Fruit fly (Drosophila melanogaster): ENCODE measurements around the gene La.
A peak's percentile ranks its signal among the peaks of the same experiment; 100 is the strongest.

The La gene

dm6 chr2L:20341211-20341998, 8.4 kb downstream of the La start (continued):
- TF ChIP-seq CG11504 (tag; optimal IDR thresholded peaks at IDR 0.05): peak; percentile 12
- no peak for TF ChIP-seq Meics (GFP tag; optimal IDR thresholded peaks at IDR 0.05)
- TF ChIP-seq caup (GFP tag; optimal IDR thresholded peaks at IDR 0.05; ENCODE audit: severe bottlenecking): no peak
- no peak for TF ChIP-seq HLH3B (GFP tag; IDR thresholded peaks at IDR 0.05)
- TF ChIP-seq CG11093 (GFP tag; IDR thresholded peaks at IDR 0.05): no peak
- TF ChIP-seq CG1792 (GFP tag; optimal IDR thresholded peaks at IDR 0.05): no peak
- no peak for TF ChIP-seq CG7745 (tag; optimal IDR thresholded peaks at IDR 0.05)
- TF ChIP-seq Aef1 (GFP tag; IDR thresholded peaks at IDR 0.05): no peak
- TF ChIP-seq Oaz (GFP tag; IDR thresholded peaks at IDR 0.05): no peak
- TF ChIP-seq sima (GFP tag; optimal IDR thresholded peaks at IDR 0.05): no peak
- TF ChIP-seq bbx (GFP tag; IDR thresholded peaks at IDR 0.05; ENCODE audit: partially characterized antibody): peak; percentile 18; the same call in 1 of the 2 replicates
- no peak for TF ChIP-seq Sry-δ (GFP tag; optimal IDR thresholded peaks at IDR 0.05)
- TF ChIP-seq Oli (tag; optimal IDR thresholded peaks at IDR 0.05): no peak
- TF ChIP-seq fru (optimal IDR thresholded peaks at IDR 0.05): no peak
- TF ChIP-seq CG9437 (GFP tag; optimal IDR thresholded peaks at IDR 0.05): no peak
- peak; percentile 38 for TF ChIP-seq exex (tag; optimal IDR thresholded peaks at IDR 0.05)
- TF ChIP-seq CG2889 (GFP tag; IDR thresholded peaks at IDR 0.05): no peak
- TF ChIP-seq her (GFP tag; optimal IDR thresholded peaks at IDR 0.05): no peak
- no peak for TF ChIP-seq CG8089 (GFP tag; optimal IDR thresholded peaks at IDR 0.05)
- peak; percentile 72 for TF ChIP-seq BtbVII (GFP tag; optimal IDR thresholded peaks at IDR 0.05)
- no peak for TF ChIP-seq CG6683 (GFP tag; optimal IDR thresholded peaks at IDR 0.05)
- TF ChIP-seq Bdp1 (GFP tag; optimal IDR thresholded peaks at IDR 0.05): no peak
- no peak for TF ChIP-seq pros (GFP tag; optimal IDR thresholded peaks at IDR 0.05)
- no peak for TF ChIP-seq stc (GFP tag; IDR thresholded peaks at IDR 0.05)
- TF ChIP-seq H2.0 (GFP tag; IDR thresholded peaks at IDR 0.05): no peak
- TF ChIP-seq Dip2 (GFP tag; IDR thresholded peaks at IDR 0.05): no peak
- no peak for TF ChIP-seq Dek (tag; optimal IDR thresholded peaks at IDR 0.05)
- TF ChIP-seq gce (GFP tag; IDR thresholded peaks at IDR 0.05): no peak
- no peak for TF ChIP-seq CG11085 (GFP tag; IDR thresholded peaks at IDR 0.05)
- no peak for TF ChIP-seq Pdp1 (GFP tag; optimal IDR thresholded peaks at IDR 0.05)
- TF ChIP-seq CG15601 (tag; optimal IDR thresholded peaks at IDR 0.05): no peak
- no peak for TF ChIP-seq disco-r (GFP tag; optimal IDR thresholded peaks at IDR 0.05)
- no peak for TF ChIP-seq gro (GFP tag; optimal IDR thresholded peaks at IDR 0.05)
- TF ChIP-seq esg (GFP tag; conservative IDR thresholded peaks at IDR 0.05): no peak
- TF ChIP-seq CG12744 (GFP tag; optimal IDR thresholded peaks at IDR 0.05): no peak
- no peak for TF ChIP-seq z (GFP tag; IDR thresholded peaks at IDR 0.05)
- no peak for TF ChIP-seq CG2678 (tag; optimal IDR thresholded peaks at IDR 0.05)
- no peak for TF ChIP-seq Myb (GFP tag; optimal IDR thresholded peaks at IDR 0.05)
- no peak for TF ChIP-seq bcd (GFP tag; optimal IDR thresholded peaks at IDR 0.05)
- TF ChIP-seq CG6854 (GFP tag; optimal IDR thresholded peaks at IDR 0.05): no peak
- no peak for TF ChIP-seq Hand (GFP tag; optimal IDR thresholded peaks at IDR 0.05)
- TF ChIP-seq CG4730 (GFP tag; IDR thresholded peaks at IDR 0.05): no peak
- no peak for TF ChIP-seq CG34376 (GFP tag; optimal IDR thresholded peaks at IDR 0.05)
- peak; percentile 66 for TF ChIP-seq CG4360 (GFP tag; IDR thresholded peaks at IDR 0.05)
- TF ChIP-seq Usf (GFP tag; optimal IDR thresholded peaks at IDR 0.05): no peak
- no peak for TF ChIP-seq nau (GFP tag; optimal IDR thresholded peaks at IDR 0.05)
- no peak for TF ChIP-seq CG3065 (GFP tag; optimal IDR thresholded peaks at IDR 0.05)
- no peak for TF ChIP-seq CG7357 (GFP tag; IDR thresholded peaks at IDR 0.05)
- no peak for TF ChIP-seq CG7786 (GFP tag; optimal IDR thresholded peaks at IDR 0.05)
- TF ChIP-seq CG4707 (GFP tag; optimal IDR thresholded peaks at IDR 0.05): no peak
- TF ChIP-seq CG12236 (GFP tag; optimal IDR thresholded peaks at IDR 0.05): no peak

Data from whole organism, embryonic.